Fruit fly (Drosophila melanogaster) whole organism, embryonic: ENCODE measurements around the gene CG1622.

Experiments
- ATbp ChIP-seq: fragments of 200-800 bp; sonication (Bioruptor generic); optimal IDR thresholded peaks from 2 replicates; lab custom pipeline; 2017; ENCODE audit warnings: missing biosample characterization, mild to moderate bottlenecking, missing genetic modification characterization, missing genetic modification reagents
- CG10543 ChIP-seq: fragments of 200-800 bp; sonication (Bioruptor generic); optimal IDR thresholded peaks from 3 replicates; lab custom pipeline; 2017; ENCODE audit warnings: missing biosample characterization, mild to moderate bottlenecking, missing genetic modification characterization, moderate library complexity
- CG10654 ChIP-seq: fragments of 200-800 bp; sonication (Bioruptor generic); optimal IDR thresholded peaks from 2 replicates; lab custom pipeline; 2016; ENCODE audit warnings: missing biosample characterization, missing genetic modification characterization
- CG14860 ChIP-seq: fragments of 200-800 bp; sonication (Bioruptor generic); IDR thresholded peaks from 3 replicates; pipeline ENCODE4 v1.3.6; 2022; ENCODE audit warnings: missing biosample characterization, missing genetic modification characterization; ENCODE audit not compliant: partially characterized antibody
- CG15601 ChIP-seq: fragments of 200-800 bp; sonication (Bioruptor generic); optimal IDR thresholded peaks from 3 replicates; lab custom pipeline; 2019; ENCODE audit warnings: missing biosample characterization, mild to moderate bottlenecking, missing genetic modification characterization, moderate library complexity
- CG17328 ChIP-seq: fragments of 200-800 bp; sonication (Bioruptor generic); IDR thresholded peaks from 2 replicates; pipeline ENCODE4 v1.3.6; 2022; ENCODE audit warnings: missing biosample characterization, missing genetic modification characterization
- CG17361 ChIP-seq: fragments of 200-800 bp; sonication (Bioruptor generic); IDR thresholded peaks from 3 replicates; pipeline ENCODE4 v1.3.6; 2022; ENCODE audit warnings: missing biosample characterization, missing genetic modification characterization
- CG2875 ChIP-seq: fragments of 200-800 bp; sonication (Bioruptor generic); optimal IDR thresholded peaks from 2 replicates; lab custom pipeline; 2017; ENCODE audit warnings: missing biosample characterization, mild to moderate bottlenecking, missing genetic modification characterization, missing genetic modification reagents
- CG30403 ChIP-seq: fragments of 200-800 bp; sonication (Bioruptor generic); optimal IDR thresholded peaks from 3 replicates; lab custom pipeline; 2016; ENCODE audit warnings: missing biosample characterization, missing genetic modification characterization
- CG32532 ChIP-seq: fragments of 200-800 bp; sonication (Bioruptor generic); IDR thresholded peaks from 2 replicates; pipeline ENCODE4 v1.3.6; 2022; ENCODE audit warnings: missing biosample characterization, missing genetic modification characterization
- CG3281 ChIP-seq: fragments of 200-800 bp; sonication (Bioruptor generic); optimal IDR thresholded peaks from 3 replicates; lab custom pipeline; 2017; ENCODE audit warnings: missing biosample characterization, mild to moderate bottlenecking, missing genetic modification characterization
- CG4617 ChIP-seq: fragments of 200-800 bp; sonication (Bioruptor generic); optimal IDR thresholded peaks from 3 replicates; lab custom pipeline; 2016; ENCODE audit warnings: missing biosample characterization, missing genetic modification characterization, borderline replicate concordance
- CG6765 ChIP-seq: fragments of 200-800 bp; sonication (Bioruptor generic); optimal IDR thresholded peaks from 3 replicates; lab custom pipeline; 2017; ENCODE audit warnings: missing biosample characterization, mild to moderate bottlenecking, missing genetic modification characterization
- CG7556 ChIP-seq: fragments of 200-800 bp; sonication (Bioruptor generic); optimal IDR thresholded peaks from 2 replicates; lab custom pipeline; 2017; ENCODE audit warnings: missing biosample characterization, mild to moderate bottlenecking, missing genetic modification characterization
- CG8388 ChIP-seq: fragments of 200-800 bp; sonication (Bioruptor generic); optimal IDR thresholded peaks from 2 replicates; lab custom pipeline; 2019; ENCODE audit warnings: missing biosample characterization, mild to moderate bottlenecking, missing genetic modification characterization, moderate library complexity
- CG9215 ChIP-seq: fragments of 200-800 bp; sonication (Bioruptor generic); IDR thresholded peaks from 2 replicates; pipeline ENCODE4 v1.3.6; 2022; ENCODE audit warnings: missing biosample characterization, missing genetic modification characterization
- CG9437 ChIP-seq: fragments of 200-800 bp; sonication (Bioruptor generic); optimal IDR thresholded peaks from 2 replicates; lab custom pipeline; 2018; ENCODE audit warnings: missing biosample characterization, mild to moderate bottlenecking, missing genetic modification characterization
- E2f1 ChIP-seq: fragments of 200-800 bp; sonication (Bioruptor generic); IDR thresholded peaks from 2 replicates; pipeline ENCODE4 v1.3.6; 2022; ENCODE audit warnings: missing biosample characterization, missing genetic modification characterization
- Gug ChIP-seq: fragments of 200-800 bp; sonication (Bioruptor generic); IDR thresholded peaks from 4 replicates; pipeline ENCODE4 v1.3.6; 2022; ENCODE audit warnings: missing biosample characterization, missing genetic modification characterization
- Meics ChIP-seq: fragments of 200-800 bp; sonication (Bioruptor generic); optimal IDR thresholded peaks from 2 replicates; lab custom pipeline; 2017; ENCODE audit warnings: missing biosample characterization, mild to moderate bottlenecking, missing genetic modification characterization
- Nf-YB ChIP-seq: fragments of 200-800 bp; sonication (Bioruptor generic); optimal IDR thresholded peaks from 3 replicates; lab custom pipeline; 2019; ENCODE audit warnings: missing biosample characterization, mild to moderate bottlenecking, missing genetic modification characterization, moderate library complexity
- Ptx1 ChIP-seq: fragments of 200-800 bp; sonication (Bioruptor generic); IDR thresholded peaks from 2 replicates; pipeline ENCODE4 v1.3.6; 2022; ENCODE audit warnings: missing biosample characterization, missing genetic modification characterization
- Scr ChIP-seq: fragments of 200-800 bp; sonication (Bioruptor generic); IDR thresholded peaks from 2 replicates; pipeline ENCODE4 v1.3.6; 2022; ENCODE audit warnings: missing biosample characterization, missing genetic modification characterization; ENCODE audit not compliant: partially characterized antibody
- Sin3A ChIP-seq: fragments of >200 bp; optimal IDR thresholded peaks from 2 replicates; lab custom pipeline; 2018
- ash1 ChIP-seq: fragments of 200-800 bp; sonication (Bioruptor generic); optimal IDR thresholded peaks from 2 replicates; lab custom pipeline; 2018; ENCODE audit warnings: missing biosample characterization, mild to moderate bottlenecking, missing genetic modification characterization
- dmrt11E ChIP-seq: fragments of 200-800 bp; sonication (Bioruptor generic); optimal IDR thresholded peaks from 3 replicates; lab custom pipeline; 2018; ENCODE audit warnings: missing biosample characterization, mild to moderate bottlenecking, missing genetic modification characterization, moderate library complexity
- dpn ChIP-seq, 2 experiments: fragments of 200-800 bp; sonication (Bioruptor generic); optimal IDR thresholded peaks; 3 replicates each; lab custom pipeline; 2016; ENCODE audit warnings: missing biosample characterization in 2 of 2, missing genetic modification characterization in 2 of 2
- gcm ChIP-seq: fragments of 200-800 bp; sonication (Bioruptor generic); optimal IDR thresholded peaks from 2 replicates; lab custom pipeline; 2019; ENCODE audit warnings: missing biosample characterization, mild to moderate bottlenecking, missing genetic modification characterization, moderate library complexity
- gfzf ChIP-seq: fragments of 200-800 bp; sonication (Bioruptor generic); optimal IDR thresholded peaks from 2 replicates; lab custom pipeline; 2016; ENCODE audit warnings: missing biosample characterization, mild to moderate bottlenecking, missing genetic modification characterization, moderate library complexity
- grau ChIP-seq: fragments of 200-800 bp; optimal IDR thresholded peaks from 3 replicates; lab custom pipeline; 2019; ENCODE audit warnings: missing biosample characterization, mild to moderate bottlenecking, missing genetic modification characterization, moderate library complexity
- hbn ChIP-seq: fragments of 200-800 bp; sonication (Bioruptor generic); IDR thresholded peaks from 2 replicates; pipeline ENCODE4 v1.3.6; 2022; ENCODE audit warnings: missing biosample characterization, missing genetic modification characterization; ENCODE audit not compliant: partially characterized antibody
- kni ChIP-seq: fragments of 200-800 bp; sonication (Bioruptor generic); optimal IDR thresholded peaks from 3 replicates; lab custom pipeline; 2017; ENCODE audit warnings: mild to moderate bottlenecking, missing biosample characterization, missing genetic modification reagents, missing genetic modification characterization
- knrl ChIP-seq: fragments of 200-800 bp; sonication (Bioruptor generic); IDR thresholded peaks from 3 replicates; pipeline ENCODE4 v1.3.6; 2022; ENCODE audit warnings: missing biosample characterization, missing genetic modification characterization; ENCODE audit not compliant: partially characterized antibody
- lbe ChIP-seq: fragments of 200-800 bp; sonication (Bioruptor generic); optimal IDR thresholded peaks from 2 replicates; lab custom pipeline; 2016; ENCODE audit warnings: missing biosample characterization, mild to moderate bottlenecking, missing genetic modification characterization
- lov ChIP-seq, 2 experiments: fragments of 200-800 bp in 1 of 2; fragments of >200 bp in 1 of 2; sonication (Bioruptor generic) in 1 of 2; IDR thresholded peaks in 1 of 2; optimal IDR thresholded peaks in 1 of 2; 2 replicates in 1 of 2; 3 replicates in 1 of 2; pipeline versions ENCODE4 v1.3.6 to Lab custom; 2017 to 2022; ENCODE audit warnings: missing biosample characterization in 1 of 2, missing genetic modification characterization in 1 of 2
- prd ChIP-seq, 3 experiments: fragments of >200 bp in 2 of 3; fragments of 200-800 bp in 1 of 3; sonication (Bioruptor generic) in 1 of 3; optimal IDR thresholded peaks in 2 of 3; IDR thresholded peaks in 1 of 3; 2 replicates in 2 of 3; 3 replicates in 1 of 3; pipeline versions ENCODE4 v1.3.6 to Lab custom; 2017 to 2022; ENCODE audit warnings: missing biosample characterization in 1 of 3, missing genetic modification characterization in 1 of 3
- pzg ChIP-seq: fragments of 200-800 bp; sonication (Bioruptor generic); optimal IDR thresholded peaks from 3 replicates; lab custom pipeline; 2018; ENCODE audit warnings: missing biosample characterization, mild to moderate bottlenecking, missing genetic modification characterization, moderate library complexity
- sd ChIP-seq: fragments of 200-800 bp; sonication (Bioruptor generic); optimal IDR thresholded peaks from 3 replicates; lab custom pipeline; 2018; ENCODE audit warnings: missing biosample characterization, mild to moderate bottlenecking, missing genetic modification characterization, moderate library complexity
- sens ChIP-seq: fragments of 200-800 bp; sonication (Bioruptor generic); peaks from one replicate; lab custom pipeline; 2016; ENCODE audit warnings: missing biosample characterization, missing genetic modification characterization
- sim ChIP-seq: fragments of 200-800 bp; sonication (Bioruptor generic); IDR thresholded peaks from 2 replicates; pipeline ENCODE4 v1.3.6; 2022; ENCODE audit warnings: missing biosample characterization, missing genetic modification characterization
- sqz ChIP-seq: fragments of 200-800 bp; sonication (Bioruptor generic); optimal IDR thresholded peaks from 3 replicates; lab custom pipeline; 2018; ENCODE audit warnings: missing biosample characterization, mild to moderate bottlenecking, missing genetic modification characterization
- stwl ChIP-seq: fragments of 200-800 bp; sonication (Bioruptor generic); optimal IDR thresholded peaks from 3 replicates; lab custom pipeline; 2018; ENCODE audit warnings: missing biosample characterization, mild to moderate bottlenecking, missing genetic modification characterization, moderate library complexity
- trem ChIP-seq: fragments of 200-800 bp; optimal IDR thresholded peaks from 3 replicates; lab custom pipeline; 2019; ENCODE audit warnings: missing biosample characterization, mild to moderate bottlenecking, missing genetic modification characterization, moderate library complexity
- vvl ChIP-seq: fragments of 200-800 bp; sonication (Bioruptor generic); IDR thresholded peaks from 2 replicates; pipeline ENCODE4 v1.3.6; 2022; ENCODE audit warnings: missing biosample characterization, missing genetic modification characterization
- wek ChIP-seq: fragments of 200-800 bp; sonication (Bioruptor generic); optimal IDR thresholded peaks from 3 replicates; lab custom pipeline; 2018; ENCODE audit warnings: missing biosample characterization, mild to moderate bottlenecking, missing genetic modification characterization, moderate library complexity
- z ChIP-seq: fragments of 200-800 bp; sonication (Bioruptor generic); IDR thresholded peaks from 3 replicates; pipeline ENCODE4 v1.3.6; 2022; ENCODE audit warnings: missing biosample characterization, missing genetic modification characterization

The CG1622 gene

dm6 chrX:13296405-13297183 lies at the start of gene CG1622:
CG1622 (plus strand) TSS chrX:13297082.
- 0 out of 3 replicates have a peak, but pooled peaks have one; percentile 22 for TF ChIP-seq CG14860
- TF ChIP-seq sens (GFP tag; lab: Kevin White, UChicago) = peak; percentile 70
- peak; percentile 3 for TF ChIP-seq CG9437 (GFP tag; lab: Kevin White, UChicago)
- TF ChIP-seq CG10543 (GFP tag; lab: Kevin White, UChicago) = peak; percentile 56
- TF ChIP-seq dpn (GFP tag; optimal IDR thresholded peaks at IDR 0.05; lab: Kevin White, UChicago) = peak in 1 of 2 experiments; percentile 41
- peak; percentile 60; the same call in 2 of the 4 replicates for TF ChIP-seq Gug
- peak; percentile 7 for TF ChIP-seq Nf-YB (GFP tag; lab: Kevin White, UChicago)
- TF ChIP-seq CG15601 (tag; lab: Kevin White, UChicago) = peak; percentile 19
- TF ChIP-seq sqz (GFP tag; lab: Kevin White, UChicago) = peak; percentile 10
- no peak for TF ChIP-seq CG6765
- TF ChIP-seq trem (tag; lab: Kevin White, UChicago) = peak; percentile 22
- no peak for TF ChIP-seq CG2875 (GFP tag; lab: Kevin White, UChicago)
- TF ChIP-seq stwl (tag; lab: Kevin White, UChicago) = peak; percentile 17
- peak; percentile 37 for TF ChIP-seq pzg (GFP tag; lab: Kevin White, UChicago)
- TF ChIP-seq CG7556 (GFP tag; lab: Kevin White, UChicago) = peak; percentile 39
- no peak for TF ChIP-seq kni (GFP tag; lab: Kevin White, UChicago)
- no peak for TF ChIP-seq ash1
- TF ChIP-seq E2f1 = peak; percentile 38; the same call in 1 of the 2 replicates
- no peak for TF ChIP-seq lov (optimal IDR thresholded peaks at IDR 0.05; lab: Kevin White, UChicago)
- TF ChIP-seq lov (GFP tag; IDR thresholded peaks at IDR 0.05; lab: Robert Waterston, UW) = 0 out of 3 replicates have a peak, but pooled peaks have one; percentile 9
- TF ChIP-seq Ptx1 (GFP tag; lab: Robert Waterston, UW) = 0 out of 2 replicates have a peak, but pooled peaks have one; percentile 7
- peak; percentile 52; the same call in 1 of the 2 replicates for TF ChIP-seq vvl (GFP tag; lab: Robert Waterston, UW)
- peak; percentile 23; the same call in 1 of the 2 replicates for TF ChIP-seq Scr (GFP tag; lab: Robert Waterston, UW)
- peak; percentile 68 for TF ChIP-seq grau (tag; lab: Kevin White, UChicago)
- TF ChIP-seq CG17328 = peak; percentile 29; the same call in 1 of the 2 replicates
- TF ChIP-seq wek = no peak
- TF ChIP-seq knrl (GFP tag; lab: Robert Waterston, UW) = 0 out of 3 replicates have a peak, but pooled peaks have one; percentile 7
- TF ChIP-seq Meics = peak; percentile 17
- no peak for TF ChIP-seq lbe (GFP tag; lab: Kevin White, UChicago)
- TF ChIP-seq CG30403 (GFP tag; lab: Kevin White, UChicago) = peak; percentile 31
- no peak for TF ChIP-seq z (GFP tag; lab: Robert Waterston, UW)
- no peak for TF ChIP-seq prd (optimal IDR thresholded peaks at IDR 0.05; lab: Kevin White, UChicago)
- TF ChIP-seq prd (GFP tag; IDR thresholded peaks at IDR 0.05; lab: Robert Waterston, UW) = peak; percentile 61; the same call in 2 of the 3 replicates
- no peak for TF ChIP-seq hbn (GFP tag; lab: Robert Waterston, UW)
- TF ChIP-seq sd (tag; lab: Kevin White, UChicago) = peak; percentile 41
- TF ChIP-seq CG8388 = peak; percentile 15
- TF ChIP-seq CG17361 (GFP tag; lab: Robert Waterston, UW) = peak; percentile 65
- peak; percentile 53 for TF ChIP-seq CG4617 (GFP tag; lab: Kevin White, UChicago)
- TF ChIP-seq ATbp (GFP tag; lab: Kevin White, UChicago) = no peak
- TF ChIP-seq CG10654 (GFP tag; lab: Kevin White, UChicago) = no peak
- peak; percentile 1 for TF ChIP-seq CG3281 (GFP tag; lab: Kevin White, UChicago)
- no peak for TF ChIP-seq Sin3A (lab: Kevin White, UChicago)
- TF ChIP-seq gfzf (GFP tag; lab: Kevin White, UChicago) = peak; percentile 68
- TF ChIP-seq CG32532 (GFP tag; lab: Robert Waterston, UW) = peak; percentile 65
- peak; percentile 17 for TF ChIP-seq gcm (GFP tag; lab: Kevin White, UChicago)
- TF ChIP-seq CG9215 (GFP tag; lab: Robert Waterston, UW) = peak; percentile 18; the same call in 1 of the 2 replicates
- TF ChIP-seq sim (GFP tag; lab: Robert Waterston, UW) = no peak
- TF ChIP-seq dmrt11E = peak; percentile 3
